Worm (Caenorhabditis elegans) whole organism, L4 larva: ENCODE measurements around the gene eff-1.
A peak's percentile ranks its signal among the peaks of the same experiment; 100 is the strongest.

Source experiments
- ZK337.2 ChIP-seq: fragments of 200-800 bp; sonication (Bioruptor generic); IDR thresholded peaks from 2 replicates; pipeline ENCODE4 v1.3.6; 2022; ENCODE audit warnings: missing genetic modification reagents, missing genetic modification characterization, missing compliant biosample characterization
- ZK546.5 ChIP-seq, 2 experiments: sonication (generic microtip); optimal IDR thresholded peaks; 2 replicates each; lab custom pipeline; 2017; ENCODE audit warnings: missing biosample characterization in 2 of 2, missing genetic modification characterization in 2 of 2
- daf-8 ChIP-seq: fragments of 200-800 bp; sonication (Bioruptor generic); IDR thresholded peaks from 2 replicates; pipeline ENCODE4 v1.3.6; 2022; ENCODE audit warnings: missing genetic modification characterization, missing compliant biosample characterization
- dpl-1 ChIP-seq: fragments of 150-350 bp; optimal IDR thresholded peaks from 2 replicates; lab custom pipeline; 2014; ENCODE audit warnings: missing biosample characterization, missing genetic modification reagents, missing genetic modification characterization
- fkh-10 ChIP-seq: fragments of 150-350 bp; optimal IDR thresholded peaks from 2 replicates; lab custom pipeline; 2014; ENCODE audit warnings: missing biosample characterization, missing genetic modification reagents, missing genetic modification characterization
- hlh-30 ChIP-seq: sonication (generic microtip); optimal IDR thresholded peaks from 2 replicates; lab custom pipeline; 2017; ENCODE audit warnings: antibody characterized with exemption, mild to moderate bottlenecking, missing genetic modification characterization, missing compliant biosample characterization; ENCODE audit not compliant: insufficient read depth
- nhr-11 ChIP-seq: fragments of 150-350 bp; optimal IDR thresholded peaks from 2 replicates; lab custom pipeline; 2014; ENCODE audit warnings: missing biosample characterization, missing genetic modification characterization
- nhr-237 ChIP-seq: sonication (generic microtip); optimal IDR thresholded peaks from 2 replicates; lab custom pipeline; 2017; ENCODE audit warnings: missing biosample characterization, missing genetic modification characterization
- pha-4 ChIP-seq, 2 experiments: fragments of 150-350 bp in 1 of 2; fragments of 200-800 bp in 1 of 2; sonication (Bioruptor generic) in 1 of 2; IDR thresholded peaks in 1 of 2; optimal IDR thresholded peaks in 1 of 2; 2 replicates each; pipeline versions ENCODE4 v1.3.6 to Lab custom; 2014 to 2022; ENCODE audit warnings: missing genetic modification characterization in 2 of 2, missing genetic modification reagents in 2 of 2, missing biosample characterization in 1 of 2, missing compliant biosample characterization in 1 of 2
- unc-62 ChIP-seq, 3 experiments: fragments of 150-350 bp in 1 of 3; sonication (generic microtip); optimal IDR thresholded peaks in 2 of 3; peaks in 1 of 3; 1 replicate in 1 of 3; 2 replicates in 2 of 3; lab custom pipeline; 2014 to 2017; ENCODE audit warnings: missing biosample characterization in 3 of 3, missing genetic modification characterization in 3 of 3, missing genetic modification reagents in 3 of 3, missing genotype in 1 of 3

ce11 chrII:8388001-8388513 lies 41.6 kb downstream of the eff-1 start, which contains the start of gene drd-1:
- TF ChIP-seq nhr-11 (tag; lab: Kevin White, UChicago) (no peak), nhr-237 (tag; lab: Kevin White, UChicago) (no peak), unc-62 (GFP tag; optimal IDR thresholded peaks at IDR 0.05 in 1 of 2; lab: Kevin White, UChicago) (peak in 1 of 2 experiments; percentile 84), unc-62 (tag; optimal IDR thresholded peaks at IDR 0.05; lab: Kevin White, UChicago) (no peak), fkh-10 (GFP tag; lab: Kevin White, UChicago) (no peak), dpl-1 (GFP tag; lab: Kevin White, UChicago) (no peak), ZK337.2 (GFP tag; lab: Robert Waterston, UW) (no peak), ZK546.5 (tag; optimal IDR thresholded peaks at IDR 0.05; lab: Kevin White, UChicago) (no peak), hlh-30 (tag; lab: Kevin White, UChicago) (no peak), daf-8 (GFP tag; lab: Robert Waterston, UW) (no peak), pha-4 (GFP tag; IDR thresholded peaks at IDR 0.05; lab: Robert Waterston, UW) (no peak), pha-4 (tag; optimal IDR thresholded peaks at IDR 0.05; lab: Kevin White, UChicago) (no peak)
